Fruit fly (Drosophila melanogaster) whole organism, embryonic: ENCODE data around the gene Rhp.
A peak's percentile ranks its signal among the peaks of the same experiment; 100 is the strongest.

Experiments used
- Ada2b ChIP-seq: fragments of 200-800 bp; sonication (Bioruptor generic); IDR thresholded peaks from 2 replicates; pipeline ENCODE4 v1.3.6; 2022; ENCODE audit warnings: missing biosample characterization, missing genetic modification characterization
- Adf1 ChIP-seq: fragments of 200-800 bp; sonication (Bioruptor generic); IDR thresholded peaks from 2 replicates; pipeline ENCODE4 v1.3.6; 2022; ENCODE audit warnings: missing biosample characterization, missing genetic modification characterization
- B-H2 ChIP-seq: fragments of 200-800 bp; sonication (Bioruptor generic); optimal IDR thresholded peaks from 2 replicates; lab custom pipeline; 2018; ENCODE audit warnings: missing biosample characterization, mild to moderate bottlenecking, missing genetic modification characterization
- CG10543 ChIP-seq: fragments of 200-800 bp; sonication (Bioruptor generic); optimal IDR thresholded peaks from 3 replicates; lab custom pipeline; 2017; ENCODE audit warnings: missing biosample characterization, mild to moderate bottlenecking, missing genetic modification characterization, moderate library complexity
- CG14014 ChIP-seq: fragments of 200-800 bp; sonication (Bioruptor generic); IDR thresholded peaks from 2 replicates; pipeline ENCODE4 v1.3.6; 2022; ENCODE audit warnings: missing biosample characterization, missing genetic modification characterization
- CG15269 ChIP-seq: fragments of 200-800 bp; sonication (Bioruptor generic); optimal IDR thresholded peaks from 2 replicates; lab custom pipeline; 2018; ENCODE audit warnings: missing biosample characterization, mild to moderate bottlenecking, missing genetic modification characterization, moderate library complexity
- CG15514 ChIP-seq: fragments of 200-800 bp; sonication (Bioruptor generic); optimal IDR thresholded peaks from 3 replicates; lab custom pipeline; 2017; ENCODE audit warnings: missing biosample characterization, missing genetic modification characterization, mild to moderate bottlenecking, moderate library complexity, missing genetic modification reagents
- CG15696 ChIP-seq: fragments of 200-800 bp; sonication (Bioruptor generic); optimal IDR thresholded peaks from 2 replicates; lab custom pipeline; 2019; ENCODE audit warnings: missing biosample characterization, mild to moderate bottlenecking, missing genetic modification characterization, moderate library complexity
- CG1602 ChIP-seq: fragments of 200-800 bp; sonication (Bioruptor generic); optimal IDR thresholded peaks from 3 replicates; lab custom pipeline; 2016; ENCODE audit warnings: missing biosample characterization, missing genetic modification characterization
- CG17829 ChIP-seq: fragments of 200-800 bp; optimal IDR thresholded peaks from 2 replicates; lab custom pipeline; 2019; ENCODE audit warnings: missing biosample characterization, mild to moderate bottlenecking, missing genetic modification characterization, moderate library complexity
- CG2120 ChIP-seq: fragments of 200-800 bp; sonication (Bioruptor generic); optimal IDR thresholded peaks from 3 replicates; lab custom pipeline; 2016; ENCODE audit warnings: missing biosample characterization, missing genetic modification characterization
- CG3163 ChIP-seq: fragments of 200-800 bp; sonication (Bioruptor generic); optimal IDR thresholded peaks from 3 replicates; lab custom pipeline; 2016; ENCODE audit warnings: missing biosample characterization, missing genetic modification characterization
- CG34224 ChIP-seq: fragments of 200-800 bp; sonication (Bioruptor generic); IDR thresholded peaks from 3 replicates; pipeline ENCODE4 v1.3.6; 2022; ENCODE audit warnings: missing biosample characterization, missing genetic modification characterization; ENCODE audit not compliant: partially characterized antibody
- CG34376 ChIP-seq: fragments of 200-800 bp; sonication (Bioruptor generic); optimal IDR thresholded peaks from 2 replicates; lab custom pipeline; 2018; ENCODE audit warnings: missing biosample characterization, mild to moderate bottlenecking, missing genetic modification characterization
- CG4360 ChIP-seq: fragments of 200-800 bp; sonication (Bioruptor generic); IDR thresholded peaks from 2 replicates; pipeline ENCODE4 v1.3.6; 2022; ENCODE audit warnings: missing biosample characterization, missing genetic modification characterization
- CG4707 ChIP-seq: fragments of 200-800 bp; sonication (Bioruptor generic); optimal IDR thresholded peaks from 2 replicates; lab custom pipeline; 2018; ENCODE audit warnings: missing biosample characterization, mild to moderate bottlenecking, missing genetic modification characterization, moderate library complexity
- CG5180 ChIP-seq: fragments of 200-800 bp; sonication (Bioruptor generic); optimal IDR thresholded peaks from 3 replicates; lab custom pipeline; 2017; ENCODE audit warnings: missing biosample characterization, missing genetic modification characterization, mild to moderate bottlenecking, moderate library complexity, missing genetic modification reagents
- CG8359 ChIP-seq: fragments of 200-800 bp; sonication (Bioruptor generic); optimal IDR thresholded peaks from 2 replicates; lab custom pipeline; 2017; ENCODE audit warnings: missing biosample characterization, mild to moderate bottlenecking, missing genetic modification characterization, borderline replicate concordance
- Dll ChIP-seq: fragments of 200-800 bp; sonication (Bioruptor generic); IDR thresholded peaks from 4 replicates; pipeline ENCODE4 v1.3.6; 2022; ENCODE audit warnings: missing biosample characterization, missing genetic modification characterization; ENCODE audit not compliant: partially characterized antibody
- Fer1 ChIP-seq: fragments of 200-800 bp; sonication (Bioruptor generic); optimal IDR thresholded peaks from 2 replicates; lab custom pipeline; 2017; ENCODE audit warnings: missing biosample characterization, mild to moderate bottlenecking, missing genetic modification characterization
- Gsc ChIP-seq: fragments of 200-800 bp; sonication (Bioruptor generic); IDR thresholded peaks from 2 replicates; pipeline ENCODE4 v1.3.6; 2022; ENCODE audit warnings: missing biosample characterization, missing genetic modification characterization
- Jarid2 ChIP-seq: fragments of 200-800 bp; sonication (Bioruptor generic); optimal IDR thresholded peaks from 3 replicates; lab custom pipeline; 2017; ENCODE audit warnings: mild to moderate bottlenecking, missing biosample characterization, missing genetic modification reagents, missing genetic modification characterization
- Kr ChIP-seq: fragments of 200-800 bp; sonication (Bioruptor generic); optimal IDR thresholded peaks from 2 replicates; lab custom pipeline; 2017; ENCODE audit warnings: missing biosample characterization, mild to moderate bottlenecking, missing genetic modification characterization
- Med ChIP-seq: fragments of 200-800 bp; sonication (Bioruptor generic); peaks from one replicate; lab custom pipeline; 2016; ENCODE audit warnings: missing biosample characterization, missing genetic modification characterization, mild to moderate bottlenecking, inconsistent platforms, moderate library complexity
- Sox100B ChIP-seq: fragments of 200-800 bp; sonication (Bioruptor generic); optimal IDR thresholded peaks from 3 replicates; lab custom pipeline; 2018; ENCODE audit warnings: missing biosample characterization, mild to moderate bottlenecking, missing genetic modification characterization
- TFAM ChIP-seq: fragments of 200-800 bp; sonication (Bioruptor generic); optimal IDR thresholded peaks from 2 replicates; lab custom pipeline; 2017; ENCODE audit warnings: missing biosample characterization, missing genetic modification characterization, inconsistent platforms
- Trl ChIP-seq, 3 experiments: fragments of >200 bp in 2 of 3; fragments of 200-800 bp in 1 of 3; sonication (Bioruptor generic) in 1 of 3; optimal IDR thresholded peaks; 2 replicates in 1 of 3; 3 replicates in 2 of 3; lab custom pipeline; 2016 to 2017; ENCODE audit warnings: missing biosample characterization in 1 of 3, missing genetic modification characterization in 1 of 3
- bcd ChIP-seq: fragments of 200-800 bp; sonication (Bioruptor generic); optimal IDR thresholded peaks from 2 replicates; lab custom pipeline; 2017; ENCODE audit warnings: missing biosample characterization, mild to moderate bottlenecking, missing genetic modification characterization
- chm ChIP-seq: fragments of 200-800 bp; sonication (Bioruptor generic); IDR thresholded peaks from 2 replicates; pipeline ENCODE4 v1.3.6; 2022; ENCODE audit warnings: missing biosample characterization, missing genetic modification characterization
- corto ChIP-seq: fragments of 200-800 bp; sonication (Bioruptor generic); optimal IDR thresholded peaks from 2 replicates; lab custom pipeline; 2016; ENCODE audit warnings: missing biosample characterization, mild to moderate bottlenecking, missing genetic modification characterization, moderate library complexity
- emc ChIP-seq: fragments of 200-800 bp; sonication (Bioruptor generic); optimal IDR thresholded peaks from 2 replicates; lab custom pipeline; 2016; ENCODE audit warnings: missing biosample characterization, missing genetic modification characterization
- ewg ChIP-seq: fragments of 200-800 bp; sonication (Bioruptor generic); optimal IDR thresholded peaks from 3 replicates; lab custom pipeline; 2017; ENCODE audit warnings: mild to moderate bottlenecking, missing biosample characterization, missing genetic modification reagents, missing genetic modification characterization
- gfzf ChIP-seq: fragments of 200-800 bp; sonication (Bioruptor generic); optimal IDR thresholded peaks from 2 replicates; lab custom pipeline; 2016; ENCODE audit warnings: missing biosample characterization, mild to moderate bottlenecking, missing genetic modification characterization, moderate library complexity
- hbn ChIP-seq: fragments of 200-800 bp; sonication (Bioruptor generic); IDR thresholded peaks from 2 replicates; pipeline ENCODE4 v1.3.6; 2022; ENCODE audit warnings: missing biosample characterization, missing genetic modification characterization; ENCODE audit not compliant: partially characterized antibody
- kay ChIP-seq: fragments of 200-800 bp; sonication (Bioruptor generic); optimal IDR thresholded peaks from 2 replicates; lab custom pipeline; 2016; ENCODE audit warnings: missing biosample characterization, missing genetic modification characterization
- kni ChIP-seq: fragments of 200-800 bp; sonication (Bioruptor generic); optimal IDR thresholded peaks from 3 replicates; lab custom pipeline; 2017; ENCODE audit warnings: mild to moderate bottlenecking, missing biosample characterization, missing genetic modification reagents, missing genetic modification characterization
- lab ChIP-seq: fragments of 200-800 bp; sonication (Bioruptor generic); optimal IDR thresholded peaks from 3 replicates; lab custom pipeline; 2017; ENCODE audit warnings: missing biosample characterization, missing genetic modification characterization, mild to moderate bottlenecking, moderate library complexity, missing genetic modification reagents
- pan ChIP-seq, 4 experiments: fragments of >200 bp in 3 of 4; fragments of 200-800 bp in 1 of 4; sonication (Bioruptor generic) in 1 of 4; optimal IDR thresholded peaks in 3 of 4; IDR thresholded peaks in 1 of 4; 2 replicates each; pipeline versions ENCODE4 v1.3.6 to Lab custom; 2017 to 2022; ENCODE audit warnings: missing biosample characterization in 2 of 4, missing genetic modification characterization in 2 of 4, mixed read lengths in 1 of 4
- pita ChIP-seq: fragments of 200-800 bp; sonication (Bioruptor generic); optimal IDR thresholded peaks from 2 replicates; lab custom pipeline; 2017; ENCODE audit warnings: missing biosample characterization, mild to moderate bottlenecking, missing genetic modification characterization
- sd ChIP-seq: fragments of 200-800 bp; sonication (Bioruptor generic); optimal IDR thresholded peaks from 3 replicates; lab custom pipeline; 2018; ENCODE audit warnings: missing biosample characterization, mild to moderate bottlenecking, missing genetic modification characterization, moderate library complexity
- sens ChIP-seq: fragments of 200-800 bp; sonication (Bioruptor generic); peaks from one replicate; lab custom pipeline; 2016; ENCODE audit warnings: missing biosample characterization, missing genetic modification characterization
- sqz ChIP-seq: fragments of 200-800 bp; sonication (Bioruptor generic); optimal IDR thresholded peaks from 3 replicates; lab custom pipeline; 2018; ENCODE audit warnings: missing biosample characterization, mild to moderate bottlenecking, missing genetic modification characterization
- sug ChIP-seq: fragments of 200-800 bp; optimal IDR thresholded peaks from 2 replicates; lab custom pipeline; 2019; ENCODE audit warnings: missing biosample characterization, mild to moderate bottlenecking, missing genetic modification characterization, moderate library complexity
- tll ChIP-seq, 2 experiments: fragments of 200-800 bp in 1 of 2; fragments of >200 bp in 1 of 2; sonication (Bioruptor generic) in 1 of 2; optimal IDR thresholded peaks; 2 replicates each; lab custom pipeline; 2017 to 2019; ENCODE audit warnings: missing biosample characterization in 2 of 2, missing genetic modification characterization in 2 of 2, mild to moderate bottlenecking in 1 of 2, moderate library complexity in 1 of 2
- unc-4 ChIP-seq: fragments of 200-800 bp; sonication (Bioruptor generic); IDR thresholded peaks from 2 replicates; pipeline ENCODE4 v1.3.6; 2022; ENCODE audit warnings: missing biosample characterization, missing genetic modification characterization; ENCODE audit not compliant: partially characterized antibody

Gene Rhp

dm6 chrX:15811666-15812614 lies 23.2 kb downstream of the Rhp start (continued):
- TF ChIP-seq hbn, result peak; percentile 27; the same call in 1 of the 2 replicates
- TF ChIP-seq tll (GFP tag; optimal IDR thresholded peaks at IDR 0.05; lab: Kevin White, UChicago), result no peak
- TF ChIP-seq pan (optimal IDR thresholded peaks at IDR 0.05; lab: Kevin White, UChicago), result no peak
- TF ChIP-seq pan (GFP tag; optimal IDR thresholded peaks at IDR 0.05 in 1 of 2, IDR thresholded peaks at IDR 0.05 in 1 of 2), result peak in 1 of 2 experiments; percentile 26
- peak; percentile 45 for TF ChIP-seq kay (GFP tag; lab: Kevin White, UChicago)
- no peak for TF ChIP-seq bcd
- TF ChIP-seq sens, result peak; percentile 7
- TF ChIP-seq chm (GFP tag; lab: Robert Waterston, UW), result peak; percentile 26; the same call in 1 of the 2 replicates
- TF ChIP-seq Trl (optimal IDR thresholded peaks at IDR 0.05; lab: Kevin White, UChicago), result peak; percentile 98 to 99
- peak; percentile 61 for TF ChIP-seq Trl (GFP tag; optimal IDR thresholded peaks at IDR 0.05; lab: Kevin White, UChicago)
- peak; percentile 41 for TF ChIP-seq lab (GFP tag; lab: Kevin White, UChicago)
- TF ChIP-seq CG2120, result no peak
- no peak; the same call in 3 of the 4 replicates for TF ChIP-seq Dll (GFP tag; lab: Robert Waterston, UW)
- TF ChIP-seq pita (GFP tag; lab: Kevin White, UChicago), result no peak
- TF ChIP-seq Adf1, result peak; percentile 90
- peak; percentile 12 for TF ChIP-seq B-H2
- TF ChIP-seq CG34224 (GFP tag; lab: Robert Waterston, UW), result peak; percentile 65
- no peak for TF ChIP-seq CG15269 (tag; lab: Kevin White, UChicago)
- TF ChIP-seq CG17829 (tag; lab: Kevin White, UChicago), result no peak
- peak; percentile 79 for TF ChIP-seq sd (tag; lab: Kevin White, UChicago)
- TF ChIP-seq Med (GFP tag; lab: Kevin White, UChicago), result peak; percentile 32
- TF ChIP-seq Ada2b (GFP tag; lab: Robert Waterston, UW), result no peak
- peak; percentile 49 for TF ChIP-seq Jarid2 (GFP tag; lab: Kevin White, UChicago)
- TF ChIP-seq unc-4, result peak; percentile 40; the same call in 1 of the 2 replicates
- peak; percentile 18; the same call in 1 of the 2 replicates for TF ChIP-seq CG14014 (GFP tag; lab: Robert Waterston, UW)
- TF ChIP-seq sqz (GFP tag; lab: Kevin White, UChicago), result peak; percentile 44
- TF ChIP-seq CG15514, result peak; percentile 30
- TF ChIP-seq CG8359 (GFP tag; lab: Kevin White, UChicago), result peak; percentile 17
- TF ChIP-seq sug (tag; lab: Kevin White, UChicago), result peak; percentile 26
- TF ChIP-seq Fer1 (GFP tag; lab: Kevin White, UChicago), result peak; percentile 12
- TF ChIP-seq CG1602 (GFP tag; lab: Kevin White, UChicago), result no peak
- TF ChIP-seq CG4707, result peak; percentile 20
- peak; percentile 42 for TF ChIP-seq Kr (GFP tag; lab: Kevin White, UChicago)
- TF ChIP-seq Gsc, result no peak
- TF ChIP-seq ewg (GFP tag; lab: Kevin White, UChicago), result peak; percentile 11
- no peak for TF ChIP-seq Sox100B
- TF ChIP-seq corto (GFP tag; lab: Kevin White, UChicago), result peak; percentile 54
- no peak for TF ChIP-seq CG15696 (tag; lab: Kevin White, UChicago)
- TF ChIP-seq CG10543 (GFP tag; lab: Kevin White, UChicago), result peak; percentile 66
- TF ChIP-seq CG4360 (GFP tag; lab: Robert Waterston, UW), result peak; percentile 98
- no peak for TF ChIP-seq gfzf (GFP tag; lab: Kevin White, UChicago)
- TF ChIP-seq TFAM (GFP tag; lab: Kevin White, UChicago), result no peak
- peak; percentile 73 for TF ChIP-seq CG34376
- TF ChIP-seq CG5180 (GFP tag; lab: Kevin White, UChicago), result peak; percentile 87
- TF ChIP-seq CG3163 (GFP tag; lab: Kevin White, UChicago), result peak; percentile 67
- TF ChIP-seq kni (GFP tag; lab: Kevin White, UChicago), result peak; percentile 98
- TF ChIP-seq emc (GFP tag; lab: Kevin White, UChicago), result no peak
